Fruit fly (Drosophila melanogaster) whole organism, prepupa: ENCODE results near the gene CG14154.

ENCODE experiments used
- Blimp-1 ChIP-seq: fragments of 200-800 bp; sonication (Bioruptor generic); optimal IDR thresholded peaks from 3 replicates; lab custom pipeline; 2017; ENCODE audit warnings: missing biosample characterization, missing genetic modification characterization, mild to moderate bottlenecking, moderate library complexity, missing genetic modification reagents
- CG10669 ChIP-seq: fragments of 200-800 bp; sonication (Bioruptor generic); optimal IDR thresholded peaks from 3 replicates; lab custom pipeline; 2018; ENCODE audit warnings: missing biosample characterization, mild to moderate bottlenecking, missing genetic modification characterization, moderate library complexity
- CG11762 ChIP-seq: fragments of 200-800 bp; sonication (Bioruptor generic); optimal IDR thresholded peaks from 3 replicates; lab custom pipeline; 2016; ENCODE audit warnings: missing biosample characterization, missing genetic modification characterization; ENCODE audit not compliant: insufficient read depth
- CG15336 ChIP-seq: fragments of 200-800 bp; sonication (Bioruptor generic); IDR thresholded peaks from 2 replicates; pipeline ENCODE4 v1.3.6; 2022; ENCODE audit warnings: missing biosample characterization, missing genetic modification characterization
- CG1621 ChIP-seq: fragments of 200-800 bp; sonication (Bioruptor generic); optimal IDR thresholded peaks from 3 replicates; lab custom pipeline; 2018; ENCODE audit warnings: missing biosample characterization, mild to moderate bottlenecking, missing genetic modification characterization
- CG16779 ChIP-seq: fragments of 200-800 bp; sonication (Bioruptor generic); optimal IDR thresholded peaks from 3 replicates; lab custom pipeline; 2017; ENCODE audit warnings: missing biosample characterization, mild to moderate bottlenecking, missing genetic modification characterization
- CG31627 ChIP-seq: fragments of 200-800 bp; sonication (Bioruptor generic); optimal IDR thresholded peaks from 3 replicates; lab custom pipeline; 2016; ENCODE audit warnings: missing biosample characterization, missing genetic modification characterization
- CG32006 ChIP-seq: fragments of 200-800 bp; sonication (Bioruptor generic); optimal IDR thresholded peaks from 3 replicates; lab custom pipeline; 2017; ENCODE audit warnings: missing biosample characterization, mild to moderate bottlenecking, missing genetic modification characterization
- CG34406 ChIP-seq: fragments of 200-800 bp; sonication (Bioruptor generic); optimal IDR thresholded peaks from 3 replicates; lab custom pipeline; 2016; ENCODE audit warnings: missing biosample characterization, missing genetic modification characterization
- CG4318 ChIP-seq: fragments of 200-800 bp; sonication (Bioruptor generic); optimal IDR thresholded peaks from 3 replicates; lab custom pipeline; 2017; ENCODE audit warnings: missing biosample characterization, mild to moderate bottlenecking, missing genetic modification characterization
- CG6276 ChIP-seq: fragments of 200-800 bp; sonication (Bioruptor generic); optimal IDR thresholded peaks from 2 replicates; lab custom pipeline; 2017; ENCODE audit warnings: missing biosample characterization, mild to moderate bottlenecking, missing genetic modification characterization
- CG6792 ChIP-seq: fragments of 200-800 bp; sonication (Bioruptor generic); optimal IDR thresholded peaks from 3 replicates; lab custom pipeline; 2016; ENCODE audit warnings: missing biosample characterization, missing genetic modification characterization
- CG6808 ChIP-seq: fragments of 200-800 bp; sonication (Bioruptor generic); optimal IDR thresholded peaks from 3 replicates; lab custom pipeline; 2017; ENCODE audit warnings: missing biosample characterization, missing genetic modification characterization, mild to moderate bottlenecking, moderate library complexity, missing genetic modification reagents
- CG6854 ChIP-seq: fragments of 200-800 bp; sonication (Bioruptor generic); optimal IDR thresholded peaks from 2 replicates; lab custom pipeline; 2017; ENCODE audit warnings: missing biosample characterization, mild to moderate bottlenecking, missing genetic modification characterization
- CG7368 ChIP-seq: fragments of 200-800 bp; sonication (Bioruptor generic); optimal IDR thresholded peaks from 3 replicates; lab custom pipeline; 2016; ENCODE audit warnings: missing biosample characterization, missing genetic modification characterization
- CG8119 ChIP-seq: fragments of 200-800 bp; sonication (Bioruptor generic); IDR thresholded peaks from 3 replicates; pipeline ENCODE4 v1.3.6; 2022; ENCODE audit warnings: missing biosample characterization, missing genetic modification characterization
- CG8319 ChIP-seq: fragments of 200-800 bp; sonication (Bioruptor generic); optimal IDR thresholded peaks from 3 replicates; lab custom pipeline; 2016; ENCODE audit warnings: missing biosample characterization, missing genetic modification characterization
- CG8632 ChIP-seq: fragments of 200-800 bp; sonication (Bioruptor generic); optimal IDR thresholded peaks from 3 replicates; lab custom pipeline; 2016; ENCODE audit warnings: missing biosample characterization, missing genetic modification characterization
- Eip75B ChIP-seq: fragments of 200-800 bp; sonication (Bioruptor generic); optimal IDR thresholded peaks from 3 replicates; lab custom pipeline; 2016; ENCODE audit warnings: missing biosample characterization, missing genetic modification characterization
- Eip78C ChIP-seq: fragments of 200-800 bp; sonication (Bioruptor generic); peaks from one replicate; lab custom pipeline; 2016; ENCODE audit warnings: missing biosample characterization, missing genetic modification characterization
- Eip93F ChIP-seq: fragments of 200-800 bp; sonication (Bioruptor generic); optimal IDR thresholded peaks from 2 replicates; lab custom pipeline; 2016; ENCODE audit warnings: missing biosample characterization, mild to moderate bottlenecking, missing genetic modification characterization
- Ets21C ChIP-seq: fragments of 200-800 bp; sonication (Bioruptor generic); optimal IDR thresholded peaks from 3 replicates; lab custom pipeline; 2016; ENCODE audit warnings: missing biosample characterization, missing genetic modification characterization
- Ets96B ChIP-seq: fragments of 200-800 bp; optimal IDR thresholded peaks from 2 replicates; lab custom pipeline; 2019; ENCODE audit warnings: missing biosample characterization, mild to moderate bottlenecking, missing genetic modification characterization, moderate library complexity
- Hr39 ChIP-seq: fragments of 200-800 bp; sonication (Bioruptor generic); optimal IDR thresholded peaks from 2 replicates; lab custom pipeline; 2016; ENCODE audit warnings: missing biosample characterization, missing genetic modification characterization
- Hr4 ChIP-seq: fragments of 200-800 bp; sonication (Bioruptor generic); optimal IDR thresholded peaks from 3 replicates; lab custom pipeline; 2016; ENCODE audit warnings: missing biosample characterization, missing genetic modification characterization
- Lpt ChIP-seq: fragments of 200-800 bp; sonication (Bioruptor generic); optimal IDR thresholded peaks from 3 replicates; lab custom pipeline; 2016; ENCODE audit warnings: missing biosample characterization, missing genetic modification characterization
- Met ChIP-seq: fragments of 200-800 bp; sonication (Bioruptor generic); optimal IDR thresholded peaks from 3 replicates; lab custom pipeline; 2016; ENCODE audit warnings: missing biosample characterization, missing genetic modification characterization
- OdsH ChIP-seq: fragments of 200-800 bp; sonication (Bioruptor generic); optimal IDR thresholded peaks from 3 replicates; lab custom pipeline; 2016; ENCODE audit warnings: missing biosample characterization, missing genetic modification characterization
- Sox102F ChIP-seq: fragments of 200-800 bp; sonication (Bioruptor generic); optimal IDR thresholded peaks from 2 replicates; lab custom pipeline; 2016; ENCODE audit warnings: missing biosample characterization, mild to moderate bottlenecking, missing genetic modification characterization
- Sox14 ChIP-seq: fragments of 200-800 bp; sonication (Bioruptor generic); optimal IDR thresholded peaks from 3 replicates; lab custom pipeline; 2016; ENCODE audit warnings: missing biosample characterization, missing genetic modification characterization
- Sox15 ChIP-seq: fragments of 200-800 bp; sonication (Bioruptor generic); optimal IDR thresholded peaks from 3 replicates; lab custom pipeline; 2016; ENCODE audit warnings: missing biosample characterization, missing genetic modification characterization
- achi ChIP-seq: fragments of 200-800 bp; sonication (Bioruptor generic); optimal IDR thresholded peaks from 3 replicates; lab custom pipeline; 2016; ENCODE audit warnings: missing biosample characterization, missing genetic modification characterization
- acj6 ChIP-seq: fragments of 200-800 bp; sonication (Bioruptor generic); optimal IDR thresholded peaks from 3 replicates; lab custom pipeline; 2016; ENCODE audit warnings: missing biosample characterization, missing genetic modification characterization
- eg ChIP-seq: fragments of 200-800 bp; sonication (Bioruptor generic); IDR thresholded peaks from 3 replicates; pipeline ENCODE4 v1.3.6; 2022; ENCODE audit warnings: missing biosample characterization, missing genetic modification characterization
- esn ChIP-seq: fragments of 200-800 bp; sonication (Bioruptor generic); optimal IDR thresholded peaks from 2 replicates; lab custom pipeline; 2016; ENCODE audit warnings: missing biosample characterization, mild to moderate bottlenecking, missing genetic modification characterization, moderate library complexity
- fd59A ChIP-seq: fragments of 200-800 bp; sonication (Bioruptor generic); optimal IDR thresholded peaks from 2 replicates; lab custom pipeline; 2017; ENCODE audit warnings: missing biosample characterization, mild to moderate bottlenecking, missing genetic modification characterization, missing genetic modification reagents
- fd85E ChIP-seq: fragments of 200-800 bp; sonication (Bioruptor generic); optimal IDR thresholded peaks from 3 replicates; lab custom pipeline; 2016; ENCODE audit warnings: missing biosample characterization, missing genetic modification characterization
- fkh ChIP-seq: fragments of 200-800 bp; sonication (Bioruptor generic); optimal IDR thresholded peaks from 3 replicates; lab custom pipeline; 2017; ENCODE audit warnings: missing biosample characterization, mild to moderate bottlenecking, missing genetic modification characterization, moderate library complexity
- lz ChIP-seq: fragments of 200-800 bp; sonication (Bioruptor generic); optimal IDR thresholded peaks from 3 replicates; lab custom pipeline; 2016; ENCODE audit warnings: missing biosample characterization, missing genetic modification characterization
- net ChIP-seq: fragments of 200-800 bp; sonication (Bioruptor generic); optimal IDR thresholded peaks from 3 replicates; lab custom pipeline; 2016; ENCODE audit warnings: missing biosample characterization, missing genetic modification characterization
- ss ChIP-seq, 2 experiments: fragments of 200-800 bp; sonication (Bioruptor generic); optimal IDR thresholded peaks; 2 replicates in 1 of 2; 3 replicates in 1 of 2; lab custom pipeline; 2017 to 2018; ENCODE audit warnings: mild to moderate bottlenecking in 2 of 2, missing biosample characterization in 2 of 2, missing genetic modification characterization in 2 of 2, moderate library complexity in 1 of 2
- svp ChIP-seq: fragments of 200-800 bp; sonication (Bioruptor generic); peaks from one replicate; lab custom pipeline; 2016; ENCODE audit warnings: missing biosample characterization, missing genetic modification characterization
- vri ChIP-seq: fragments of 200-800 bp; sonication (Bioruptor generic); optimal IDR thresholded peaks from 3 replicates; lab custom pipeline; 2016; ENCODE audit warnings: missing biosample characterization, mild to moderate bottlenecking, missing genetic modification characterization

Gene CG14154

dm6 chr3L:10643228-10643627 is 1.5 kb downstream of the CG14154 start, which contains the start of gene CG14153:
Gene CG14153 (plus strand): TSS chr3L:10643528.
- TF ChIP-seq net (GFP tag; lab: Kevin White, UChicago) (no peak), Met (GFP tag; lab: Kevin White, UChicago) (no peak), CG7368 (no peak), CG8319 (no peak), Eip93F (no peak), fkh (GFP tag; lab: Kevin White, UChicago) (no peak), CG1621 (tag; lab: Kevin White, UChicago) (no peak), CG6854 (GFP tag; lab: Kevin White, UChicago) (no peak), CG8632 (GFP tag; lab: Kevin White, UChicago) (no peak), Blimp-1 (GFP tag; lab: Kevin White, UChicago) (no peak), Eip75B (GFP tag; lab: Kevin White, UChicago) (no peak), Ets21C (no peak), CG10669 (GFP tag; lab: Kevin White, UChicago) (no peak), Sox102F (GFP tag; lab: Kevin White, UChicago) (no peak), OdsH (GFP tag; lab: Kevin White, UChicago) (no peak), fd59A (GFP tag; lab: Kevin White, UChicago) (no peak)

dm6 chr3L:10645965-10646364 is 4.3 kb downstream of the CG14154 start:
- TF ChIP-seq ss (GFP tag; optimal IDR thresholded peaks at IDR 0.05; lab: Kevin White, UChicago) (peak in 1 of 2 experiments; percentile 80), CG6276 (GFP tag; lab: Kevin White, UChicago) (no peak), Eip78C (GFP tag; lab: Kevin White, UChicago) (peak; percentile 21), achi (GFP tag; lab: Kevin White, UChicago) (no peak), CG11762 (GFP tag; lab: Kevin White, UChicago) (no peak), lz (no peak), Lpt (GFP tag; lab: Kevin White, UChicago) (no peak), Hr4 (GFP tag; lab: Kevin White, UChicago) (no peak), eg (0 out of 3 replicates have a peak, but pooled peaks have one; percentile 27)
- TF ChIP-seq, all 60 proteins: peak for 3

dm6 chr3L:10647158-10647557 is 5.5 kb downstream of the CG14154 start:
- no peak for TF ChIP-seq CG6808
- TF ChIP-seq eg, result 0 out of 3 replicates have a peak, but pooled peaks have one; percentile 14
- peak; percentile 58; the same call in 2 of the 3 replicates for TF ChIP-seq CG8119 (GFP tag; lab: Robert Waterston, UW)
- no peak for TF ChIP-seq svp
- peak; percentile 27 for TF ChIP-seq Eip78C (GFP tag; lab: Kevin White, UChicago)
- no peak for TF ChIP-seq CG8632 (GFP tag; lab: Kevin White, UChicago)
- TF ChIP-seq Ets21C, result no peak
- TF ChIP-seq OdsH (GFP tag; lab: Kevin White, UChicago), result no peak
- peak; percentile 54 for TF ChIP-seq CG15336 (GFP tag; lab: Robert Waterston, UW)
- TF ChIP-seq CG16779 (tag; lab: Kevin White, UChicago), result no peak
- peak; percentile 14 for TF ChIP-seq CG32006 (GFP tag; lab: Kevin White, UChicago)

- no peak for TF ChIP-seq CG8319
- TF ChIP-seq eg, result peak; percentile 67
- TF ChIP-seq CG6808, result no peak
- peak; percentile 0 for TF ChIP-seq CG1621 (tag; lab: Kevin White, UChicago)
- TF ChIP-seq Sox14, result peak; percentile 42
- TF ChIP-seq esn, result no peak
- TF ChIP-seq CG6792 (GFP tag; lab: Kevin White, UChicago), result peak; percentile 5
- TF ChIP-seq Sox15, result no peak
- TF ChIP-seq CG34406 (GFP tag; lab: Kevin White, UChicago), result no peak
- no peak for TF ChIP-seq Lpt (GFP tag; lab: Kevin White, UChicago)
- no peak for TF ChIP-seq fd85E (GFP tag; lab: Kevin White, UChicago)
- no peak for TF ChIP-seq Ets21C
- peak; percentile 53 for TF ChIP-seq OdsH (GFP tag; lab: Kevin White, UChicago)
- no peak for TF ChIP-seq Blimp-1 (GFP tag; lab: Kevin White, UChicago)
- peak; percentile 50 for TF ChIP-seq CG32006 (GFP tag; lab: Kevin White, UChicago)
- peak; percentile 22 for TF ChIP-seq Hr39 (GFP tag; lab: Kevin White, UChicago)
- peak; percentile 12 for TF ChIP-seq CG6276 (GFP tag; lab: Kevin White, UChicago)
- peak; percentile 82 for TF ChIP-seq Eip78C (GFP tag; lab: Kevin White, UChicago)
- peak; percentile 6 for TF ChIP-seq CG31627 (GFP tag; lab: Kevin White, UChicago)
- peak; percentile 2 for TF ChIP-seq lz
- TF ChIP-seq Ets96B, result no peak
- TF ChIP-seq vri (GFP tag; lab: Kevin White, UChicago), result no peak
- no peak for TF ChIP-seq CG4318
- TF ChIP-seq CG15336 (GFP tag; lab: Robert Waterston, UW), result peak; percentile 69
- peak; percentile 44 for TF ChIP-seq acj6 (GFP tag; lab: Kevin White, UChicago)
- peak; percentile 41 for TF ChIP-seq Eip75B (GFP tag; lab: Kevin White, UChicago)
- peak; percentile 31 for TF ChIP-seq net (GFP tag; lab: Kevin White, UChicago)
- TF ChIP-seq ss (GFP tag; optimal IDR thresholded peaks at IDR 0.05; lab: Kevin White, UChicago), result peak in 1 of 2 experiments; percentile 11
- no peak for TF ChIP-seq CG16779 (tag; lab: Kevin White, UChicago)
- TF ChIP-seq Eip93F, result no peak
Measured at dm6 chr3L:10648431-10648830, 6.7 kb downstream of the CG14154 start.
